Worm (Caenorhabditis elegans): ENCODE measurements around the gene clec-240.
A peak's percentile ranks its signal among the peaks of the same experiment; 100 is the strongest.

Gene clec-240

ce11 chrV:17016787-17017186 is 7.0 kb downstream of the clec-240 start, which contains the start of gene srh-97:
TSS of gene srh-97 (plus strand) at chrV:17017087.
- TF ChIP-seq ref-1 (GFP tag; conservative IDR thresholded peaks at IDR 0.05) (no peak), T22C8.4 (GFP tag; IDR thresholded peaks at IDR 0.05) (no peak), flt-1 (GFP tag; IDR thresholded peaks at IDR 0.05) (no peak), tab-1 (GFP tag; IDR thresholded peaks at IDR 0.05) (no peak), cog-1 (tag; optimal IDR thresholded peaks at IDR 0.05) (no peak), ztf-23 (GFP tag; IDR thresholded peaks at IDR 0.05) (no peak), med-1 (GFP tag; optimal IDR thresholded peaks at IDR 0.05; ENCODE audit: insufficient read depth) (no peak), klf-2 (GFP tag; conservative IDR thresholded peaks at IDR 0.05) (no peak), ztf-29 (GFP tag; IDR thresholded peaks at IDR 0.05) (no peak)

- TF ChIP-seq ztf-29 (GFP tag; IDR thresholded peaks at IDR 0.05): no peak
- no peak for TF ChIP-seq flt-1 (GFP tag; IDR thresholded peaks at IDR 0.05)
- no peak for TF ChIP-seq med-1 (GFP tag; optimal IDR thresholded peaks at IDR 0.05; ENCODE audit: insufficient read depth)
- TF ChIP-seq cog-1 (tag; optimal IDR thresholded peaks at IDR 0.05): no peak
- no peak for TF ChIP-seq ref-1 (GFP tag; conservative IDR thresholded peaks at IDR 0.05)
- no peak for TF ChIP-seq ztf-23 (GFP tag; IDR thresholded peaks at IDR 0.05)
- TF ChIP-seq klf-2 (GFP tag; conservative IDR thresholded peaks at IDR 0.05): no peak
- no peak for TF ChIP-seq T22C8.4 (GFP tag; IDR thresholded peaks at IDR 0.05)
- no peak for TF ChIP-seq tab-1 (GFP tag; IDR thresholded peaks at IDR 0.05)
Measured at ce11 chrV:17019690-17020089, 9.9 kb downstream of the clec-240 start, which contains the start of gene F49H6.17. TSS of gene F49H6.17 (plus strand) at chrV:17019990.

DNA sequence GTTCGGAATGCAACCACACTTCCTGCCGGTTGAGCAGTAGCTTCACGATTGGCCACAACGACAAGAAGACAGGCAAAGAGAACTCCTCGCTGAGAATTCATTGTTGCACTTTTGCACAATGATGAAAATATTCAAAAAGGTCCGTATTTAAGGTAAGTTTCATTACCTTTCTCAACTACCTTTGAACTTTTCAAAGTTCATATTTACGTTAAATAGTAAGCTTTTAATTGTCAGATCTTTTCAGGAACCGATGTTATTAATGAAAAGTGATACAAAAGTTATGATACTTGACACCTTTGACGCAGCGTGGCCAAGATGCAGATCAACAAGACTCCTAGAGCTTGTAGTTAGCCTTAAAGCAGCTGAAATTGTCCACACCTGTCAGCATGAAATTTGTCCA is 11.5 kb downstream of the clec-240 start, which contains the start of gene F49H6.12:
TSS of gene F49H6.12 (minus strand) at position 101 of the 400 bp plus-strand sequence.
- TF ChIP-seq ztf-29 (GFP tag; IDR thresholded peaks at IDR 0.05) (no peak), med-1 (GFP tag; optimal IDR thresholded peaks at IDR 0.05; ENCODE audit: insufficient read depth) (no peak), tab-1 (GFP tag; IDR thresholded peaks at IDR 0.05) (no peak), ztf-23 (GFP tag; IDR thresholded peaks at IDR 0.05) (no peak), klf-2 (GFP tag; conservative IDR thresholded peaks at IDR 0.05) (no peak), flt-1 (GFP tag; IDR thresholded peaks at IDR 0.05) (no peak), cog-1 (tag; optimal IDR thresholded peaks at IDR 0.05) (no peak), T22C8.4 (GFP tag; IDR thresholded peaks at IDR 0.05) (no peak), ref-1 (GFP tag; conservative IDR thresholded peaks at IDR 0.05) (no peak)

ce11 chrV:17022100-17022499 is 12.3 kb downstream of the clec-240 start:
- 0 out of 2 replicates have a peak, but pooled peaks have one; percentile 25 for TF ChIP-seq tab-1 (GFP tag; IDR thresholded peaks at IDR 0.05)

- TF ChIP-seq med-1 (GFP tag; optimal IDR thresholded peaks at IDR 0.05; ENCODE audit: insufficient read depth) (no peak), cog-1 (tag; optimal IDR thresholded peaks at IDR 0.05) (no peak), klf-2 (GFP tag; conservative IDR thresholded peaks at IDR 0.05) (no peak), T22C8.4 (GFP tag; IDR thresholded peaks at IDR 0.05) (no peak), ztf-23 (GFP tag; IDR thresholded peaks at IDR 0.05) (no peak), flt-1 (GFP tag; IDR thresholded peaks at IDR 0.05) (no peak)
Measured at ce11 chrV:17022613-17023322, 13.0 kb downstream of the clec-240 start, which contains the start of the genes F49H6.8 and F49H6.5. TSS of gene F49H6.8 (minus strand) at chrV:17022663. TSS of gene F49H6.5 (plus strand) at chrV:17023241.

- no peak for TF ChIP-seq ztf-29 (GFP tag; IDR thresholded peaks at IDR 0.05)
- TF ChIP-seq cog-1 (tag; optimal IDR thresholded peaks at IDR 0.05): no peak
- no peak for TF ChIP-seq T22C8.4 (GFP tag; IDR thresholded peaks at IDR 0.05)
- TF ChIP-seq med-1 (GFP tag; optimal IDR thresholded peaks at IDR 0.05; ENCODE audit: insufficient read depth): no peak
- no peak for TF ChIP-seq ztf-23 (GFP tag; IDR thresholded peaks at IDR 0.05)
- TF ChIP-seq ref-1 (GFP tag; conservative IDR thresholded peaks at IDR 0.05): no peak
- no peak for TF ChIP-seq flt-1 (GFP tag; IDR thresholded peaks at IDR 0.05)
- TF ChIP-seq tab-1 (GFP tag; IDR thresholded peaks at IDR 0.05): no peak
- TF ChIP-seq klf-2 (GFP tag; conservative IDR thresholded peaks at IDR 0.05): no peak
Measured at ce11 chrV:17026289-17026688, 16.5 kb downstream of the clec-240 start, which contains the start of gene F49H6.15. TSS of gene F49H6.15 (minus strand) at chrV:17026389.

DNA sequence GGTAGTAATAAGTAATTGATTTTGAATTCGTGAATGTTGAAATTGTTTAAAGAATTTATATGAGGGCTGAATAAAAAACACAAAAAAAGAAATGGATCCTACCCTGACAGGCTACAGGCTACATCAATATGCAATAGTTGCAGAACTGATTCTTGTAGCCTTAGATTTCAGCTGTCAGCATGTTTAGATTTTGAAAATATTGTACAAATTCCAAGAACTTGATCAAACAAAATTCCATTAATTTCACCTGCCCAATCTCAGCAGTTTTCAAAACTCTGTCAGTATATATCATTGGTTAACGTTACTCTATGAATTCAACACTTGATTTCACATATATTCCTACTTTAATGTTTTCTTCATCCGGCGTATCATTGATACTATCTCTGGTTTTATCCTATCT is 20.6 kb downstream of the clec-240 start:
- TF ChIP-seq ztf-23 (GFP tag; IDR thresholded peaks at IDR 0.05): no peak
- no peak for TF ChIP-seq cog-1 (tag; optimal IDR thresholded peaks at IDR 0.05)
- no peak for TF ChIP-seq klf-2 (GFP tag; conservative IDR thresholded peaks at IDR 0.05)
- TF ChIP-seq flt-1 (GFP tag; IDR thresholded peaks at IDR 0.05): no peak
- TF ChIP-seq tab-1 (GFP tag; IDR thresholded peaks at IDR 0.05): no peak
- TF ChIP-seq T22C8.4 (GFP tag; IDR thresholded peaks at IDR 0.05): no peak
- no peak for TF ChIP-seq ref-1 (GFP tag; conservative IDR thresholded peaks at IDR 0.05)
- TF ChIP-seq med-1 (GFP tag; optimal IDR thresholded peaks at IDR 0.05; ENCODE audit: insufficient read depth): no peak
- TF ChIP-seq ztf-29 (GFP tag; IDR thresholded peaks at IDR 0.05): no peak

ce11 chrV:17035850-17036249 is 26.0 kb downstream of the clec-240 start, which contains the start of gene srz-94:
TSS of gene srz-94 (minus strand) at chrV:17035950.
- TF ChIP-seq klf-2 (GFP tag; conservative IDR thresholded peaks at IDR 0.05) (no peak), ztf-29 (GFP tag; IDR thresholded peaks at IDR 0.05) (no peak), cog-1 (tag; optimal IDR thresholded peaks at IDR 0.05) (no peak), flt-1 (GFP tag; IDR thresholded peaks at IDR 0.05) (no peak), T22C8.4 (GFP tag; IDR thresholded peaks at IDR 0.05) (no peak), med-1 (GFP tag; optimal IDR thresholded peaks at IDR 0.05; ENCODE audit: insufficient read depth) (no peak), tab-1 (GFP tag; IDR thresholded peaks at IDR 0.05) (no peak), ztf-23 (GFP tag; IDR thresholded peaks at IDR 0.05) (no peak)

ce11 chrV:17042263-17042662 is 32.4 kb downstream of the clec-240 start, which contains the start of gene hpo-33:
TSS of gene hpo-33 (plus strand) at chrV:17042563.
- TF ChIP-seq T22C8.4 (GFP tag; IDR thresholded peaks at IDR 0.05): no peak
- TF ChIP-seq klf-2 (GFP tag; conservative IDR thresholded peaks at IDR 0.05): no peak
- TF ChIP-seq tab-1 (GFP tag; IDR thresholded peaks at IDR 0.05): no peak
- no peak for TF ChIP-seq flt-1 (GFP tag; IDR thresholded peaks at IDR 0.05)
- TF ChIP-seq ztf-29 (GFP tag; IDR thresholded peaks at IDR 0.05): no peak
- no peak for TF ChIP-seq med-1 (GFP tag; optimal IDR thresholded peaks at IDR 0.05; ENCODE audit: insufficient read depth)
- TF ChIP-seq cog-1 (tag; optimal IDR thresholded peaks at IDR 0.05): no peak
- no peak for TF ChIP-seq ref-1 (GFP tag; conservative IDR thresholded peaks at IDR 0.05)
- TF ChIP-seq ztf-23 (GFP tag; IDR thresholded peaks at IDR 0.05): no peak
